Fruit fly (Drosophila melanogaster) S2 (cell line): ENCODE results near the gene Suv3.

ENCODE experiments used
- CG8478 ChIP-seq: fragments of >200 bp; optimal IDR thresholded peaks from 2 replicates; lab custom pipeline; 2018
- CTCF ChIP-seq, 2 experiments: fragments of >200 bp; optimal IDR thresholded peaks; 2 replicates each; lab custom pipeline; 2018

Suv3 gene

DNA sequence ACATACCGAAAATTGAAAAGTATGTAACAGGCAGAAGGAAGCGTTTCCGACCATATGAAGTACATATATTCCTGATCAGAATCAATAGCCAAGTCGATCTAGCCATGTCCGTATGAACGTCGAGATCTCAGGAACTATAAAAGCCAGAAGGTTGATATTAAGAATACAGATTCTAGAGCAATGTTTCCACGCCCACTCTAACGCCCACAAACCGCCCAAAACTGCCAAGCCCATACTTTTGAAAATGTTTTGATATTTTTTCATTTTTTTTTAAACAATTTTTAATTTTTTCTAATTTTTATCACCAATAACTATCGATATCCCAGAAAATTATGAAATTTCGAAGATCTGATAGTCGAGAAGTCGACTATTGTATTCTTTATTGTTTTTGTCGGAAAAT lies 50.7 kb downstream of the Suv3 start:
- TF ChIP-seq CTCF (optimal IDR thresholded peaks at IDR 0.05; lab: Kevin White, UChicago) (no peak), CG8478 (no peak)
